Worm (Caenorhabditis elegans): ENCODE data around the gene far-1.

far-1 gene

DNA sequence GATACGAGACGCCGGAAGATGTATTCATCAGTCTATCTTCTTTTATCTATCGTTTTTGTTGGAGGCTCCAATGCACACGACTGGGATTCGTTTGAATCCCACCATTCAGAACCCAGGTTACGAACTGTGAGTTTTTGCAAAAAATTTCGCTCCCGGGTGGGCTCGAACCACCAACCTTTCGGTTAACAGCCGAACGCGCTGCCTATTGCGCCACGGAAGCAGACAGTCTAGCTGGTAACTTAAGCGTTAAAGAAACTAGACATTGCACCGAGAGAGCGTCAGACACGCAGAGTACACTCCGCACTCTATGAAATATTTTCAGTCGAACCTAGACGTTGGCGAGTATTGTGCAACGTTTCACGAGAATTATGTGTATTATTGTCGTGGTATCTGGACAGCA is 23.1 kb upstream of the far-1 start:
- TF ChIP-seq lsy-2 (tag; optimal IDR thresholded peaks at IDR 0.05) (no peak), ama-1 (optimal IDR thresholded peaks at IDR 0.05) (no peak), C04F5.9 (tag; optimal IDR thresholded peaks at IDR 0.05) (no peak), unc-86 (tag; optimal IDR thresholded peaks at IDR 0.05) (no peak), tbx-2 (tag; optimal IDR thresholded peaks at IDR 0.05) (no peak), fkh-4 (tag; optimal IDR thresholded peaks at IDR 0.05; ENCODE audit: borderline replicate concordance) (no peak), nhr-85 (tag) (no peak), nhr-90 (tag; optimal IDR thresholded peaks at IDR 0.05; ENCODE audit: poor library complexity) (peak; percentile 66), ceh-63 (GFP tag; optimal IDR thresholded peaks at IDR 0.05) (no peak), zag-1 (tag; optimal IDR thresholded peaks at IDR 0.05) (no peak), unc-30 (tag; optimal IDR thresholded peaks at IDR 0.05) (no peak), ceh-82 (tag; optimal IDR thresholded peaks at IDR 0.05) (peak in 1 of 3 experiments; percentile 39), pag-3 (tag; optimal IDR thresholded peaks at IDR 0.05; ENCODE audit: borderline replicate concordance, insufficient read depth) (no peak), pax-3 (tag; optimal IDR thresholded peaks at IDR 0.05) (no peak), ztf-11 (tag; optimal IDR thresholded peaks at IDR 0.05) (no peak), grh-1 (GFP tag; IDR thresholded peaks at IDR 0.05) (peak; percentile 43; the same call in 1 of the 2 replicates), tlp-1 (tag; optimal IDR thresholded peaks at IDR 0.05) (no peak), fkh-8 (tag; optimal IDR thresholded peaks at IDR 0.05) (no peak), elt-2 (tag; optimal IDR thresholded peaks at IDR 0.05) (no peak), nhr-76 (tag; optimal IDR thresholded peaks at IDR 0.05) (no peak), dpl-1 (GFP tag; optimal IDR thresholded peaks at IDR 0.05) (peak; percentile 4 to 40 (median 30)), C16A3.4 (tag; optimal IDR thresholded peaks at IDR 0.05) (no peak), vab-15 (tag; optimal IDR thresholded peaks at IDR 0.05) (no peak), mdl-1 (tag; optimal IDR thresholded peaks at IDR 0.05) (no peak), irx-1 (tag; optimal IDR thresholded peaks at IDR 0.05) (no peak), lin-14 (GFP tag; optimal IDR thresholded peaks at IDR 0.05) (peak; percentile 9), nhr-20 (tag; optimal IDR thresholded peaks at IDR 0.05) (peak; percentile 48), nhr-11 (tag; optimal IDR thresholded peaks at IDR 0.05) (no peak), mab-9 (GFP tag; IDR thresholded peaks at IDR 0.05) (no peak), aly-2 (tag; optimal IDR thresholded peaks at IDR 0.05) (no peak), fkh-10 (GFP tag; optimal IDR thresholded peaks at IDR 0.05) (no peak), snu-23 (GFP tag; optimal IDR thresholded peaks at IDR 0.05) (peak; percentile 62), hpl-2 (GFP tag; optimal IDR thresholded peaks at IDR 0.05) (no peak), dsc-1 (tag; optimal IDR thresholded peaks at IDR 0.05) (no peak), snpc-4 (tag; optimal IDR thresholded peaks at IDR 0.05) (peak; percentile 29), sptf-1 (tag; optimal IDR thresholded peaks at IDR 0.05) (no peak), nhr-77 (tag; optimal IDR thresholded peaks at IDR 0.05) (peak; percentile 8), lin-39 (tag; optimal IDR thresholded peaks at IDR 0.05) (no peak), nhr-19 (GFP tag; conservative IDR thresholded peaks at IDR 0.05) (peak; percentile 66), unc-130 (tag; optimal IDR thresholded peaks at IDR 0.05) (no peak), ztf-4 (tag; optimal IDR thresholded peaks at IDR 0.05) (no peak), nhr-237 (tag; optimal IDR thresholded peaks at IDR 0.05) (no peak), mef-2 (tag; optimal IDR thresholded peaks at IDR 0.05) (no peak), alr-1 (tag; optimal IDR thresholded peaks at IDR 0.05; ENCODE audit: borderline replicate concordance) (no peak), ceh-88 (GFP tag; IDR thresholded peaks at IDR 0.05) (no peak), blmp-1 (tag; optimal IDR thresholded peaks at IDR 0.05) (no peak), ceh-90 (tag; optimal IDR thresholded peaks at IDR 0.05) (no peak), ets-5 (GFP tag; IDR thresholded peaks at IDR 0.05) (no peak), isw-1 (GFP tag; IDR thresholded peaks at IDR 0.05) (no peak), efl-3 (GFP tag; optimal IDR thresholded peaks at IDR 0.05) (no peak), skn-1 (tag; optimal IDR thresholded peaks at IDR 0.05) (no peak), nhr-71 (tag; optimal IDR thresholded peaks at IDR 0.05) (no peak), C34B4.2 (tag; optimal IDR thresholded peaks at IDR 0.05) (no peak), nhr-12 (tag; optimal IDR thresholded peaks at IDR 0.05) (no peak), nhr-47 (tag; optimal IDR thresholded peaks at IDR 0.05) (no peak)
